Fruit fly (Drosophila melanogaster) whole organism, embryonic: ENCODE data around the gene Tace.

Experiments used
- Aef1 ChIP-seq: fragments of 200-800 bp; sonication (Bioruptor generic); IDR thresholded peaks from 3 replicates; pipeline ENCODE4 v1.3.6; 2022; ENCODE audit warnings: missing biosample characterization, missing genetic modification characterization
- BEAF-32 ChIP-seq: fragments of 200-800 bp; sonication (Bioruptor generic); optimal IDR thresholded peaks from 3 replicates; lab custom pipeline; 2017; ENCODE audit warnings: missing biosample characterization, missing genetic modification characterization, mild to moderate bottlenecking, moderate library complexity, missing genetic modification reagents
- Bdp1 ChIP-seq: fragments of 200-800 bp; sonication (Bioruptor generic); optimal IDR thresholded peaks from 3 replicates; lab custom pipeline; 2016; ENCODE audit warnings: missing biosample characterization, missing genetic modification characterization
- CG11398 ChIP-seq: fragments of 200-800 bp; sonication (Bioruptor generic); optimal IDR thresholded peaks from 2 replicates; lab custom pipeline; 2016; ENCODE audit warnings: missing biosample characterization, missing genetic modification characterization
- CG12299 ChIP-seq: fragments of 200-800 bp; sonication (Bioruptor generic); optimal IDR thresholded peaks from 2 replicates; lab custom pipeline; 2018; ENCODE audit warnings: missing biosample characterization, mild to moderate bottlenecking, missing genetic modification characterization
- CG12391 ChIP-seq: fragments of 200-800 bp; sonication (Bioruptor generic); optimal IDR thresholded peaks from 3 replicates; lab custom pipeline; 2018; ENCODE audit warnings: missing biosample characterization, mild to moderate bottlenecking, missing genetic modification characterization, moderate library complexity
- CG12659 ChIP-seq: fragments of 200-800 bp; sonication (Bioruptor generic); optimal IDR thresholded peaks from 3 replicates; lab custom pipeline; 2017; ENCODE audit warnings: mild to moderate bottlenecking, missing biosample characterization, missing genetic modification reagents, missing genetic modification characterization
- CG13894 ChIP-seq: fragments of 200-800 bp; sonication (Bioruptor generic); optimal IDR thresholded peaks from 3 replicates; lab custom pipeline; 2018; ENCODE audit warnings: missing biosample characterization, mild to moderate bottlenecking, missing genetic modification characterization, moderate library complexity
- CG1529 ChIP-seq: fragments of 200-800 bp; sonication (Bioruptor generic); optimal IDR thresholded peaks from 3 replicates; lab custom pipeline; 2018; ENCODE audit warnings: missing biosample characterization, missing genetic modification characterization
- CG17186 ChIP-seq: fragments of 200-800 bp; sonication (Bioruptor generic); optimal IDR thresholded peaks from 3 replicates; lab custom pipeline; 2017; ENCODE audit warnings: missing biosample characterization, missing genetic modification reagents, missing genetic modification characterization
- CG17328 ChIP-seq: fragments of 200-800 bp; sonication (Bioruptor generic); IDR thresholded peaks from 2 replicates; pipeline ENCODE4 v1.3.6; 2022; ENCODE audit warnings: missing biosample characterization, missing genetic modification characterization
- CG17359 ChIP-seq: fragments of 200-800 bp; sonication (Bioruptor generic); optimal IDR thresholded peaks from 3 replicates; lab custom pipeline; 2018; ENCODE audit warnings: missing biosample characterization, mild to moderate bottlenecking, missing genetic modification characterization, moderate library complexity
- CG30020 ChIP-seq: fragments of 200-800 bp; optimal IDR thresholded peaks from 2 replicates; lab custom pipeline; 2019; ENCODE audit warnings: missing biosample characterization, mild to moderate bottlenecking, missing genetic modification characterization, moderate library complexity
- CG30431 ChIP-seq: fragments of 200-800 bp; sonication (Bioruptor generic); optimal IDR thresholded peaks from 2 replicates; lab custom pipeline; 2017; ENCODE audit warnings: missing biosample characterization, missing genetic modification characterization
- CG3281 ChIP-seq: fragments of 200-800 bp; sonication (Bioruptor generic); optimal IDR thresholded peaks from 3 replicates; lab custom pipeline; 2017; ENCODE audit warnings: missing biosample characterization, mild to moderate bottlenecking, missing genetic modification characterization
- CG34224 ChIP-seq: fragments of 200-800 bp; sonication (Bioruptor generic); IDR thresholded peaks from 3 replicates; pipeline ENCODE4 v1.3.6; 2022; ENCODE audit warnings: missing biosample characterization, missing genetic modification characterization; ENCODE audit not compliant: partially characterized antibody
- CG6765 ChIP-seq: fragments of 200-800 bp; sonication (Bioruptor generic); optimal IDR thresholded peaks from 3 replicates; lab custom pipeline; 2017; ENCODE audit warnings: missing biosample characterization, mild to moderate bottlenecking, missing genetic modification characterization
- CG6813 ChIP-seq: fragments of 200-800 bp; sonication (Bioruptor generic); optimal IDR thresholded peaks from 2 replicates; lab custom pipeline; 2017; ENCODE audit warnings: missing biosample characterization, missing genetic modification characterization, mild to moderate bottlenecking, moderate library complexity, missing genetic modification reagents
- CG7745 ChIP-seq: fragments of 200-800 bp; sonication (Bioruptor generic); optimal IDR thresholded peaks from 2 replicates; lab custom pipeline; 2018; ENCODE audit warnings: missing biosample characterization, mild to moderate bottlenecking, missing genetic modification characterization, moderate library complexity
- CG7963 ChIP-seq: fragments of 200-800 bp; sonication (Bioruptor generic); IDR thresholded peaks from 3 replicates; pipeline ENCODE4 v1.3.6; 2022; ENCODE audit warnings: missing biosample characterization, missing genetic modification characterization; ENCODE audit not compliant: partially characterized antibody
- CG9727 ChIP-seq: fragments of 200-800 bp; sonication (Bioruptor generic); optimal IDR thresholded peaks from 3 replicates; lab custom pipeline; 2017; ENCODE audit warnings: missing biosample characterization, mild to moderate bottlenecking, missing genetic modification characterization
- CTCF ChIP-seq: fragments of 200-800 bp; sonication (Bioruptor generic); optimal IDR thresholded peaks from 2 replicates; lab custom pipeline; 2017; ENCODE audit warnings: missing biosample characterization, mild to moderate bottlenecking, missing genetic modification characterization, moderate library complexity
- Deaf1 ChIP-seq: fragments of 200-800 bp; optimal IDR thresholded peaks from 3 replicates; lab custom pipeline; 2019; ENCODE audit warnings: missing biosample characterization, mild to moderate bottlenecking, missing genetic modification characterization, moderate library complexity
- Doc2 ChIP-seq: fragments of 200-800 bp; sonication (Bioruptor generic); IDR thresholded peaks from 2 replicates; pipeline ENCODE4 v1.3.6; 2022; ENCODE audit warnings: missing biosample characterization, missing genetic modification characterization
- Gsc ChIP-seq: fragments of 200-800 bp; sonication (Bioruptor generic); IDR thresholded peaks from 2 replicates; pipeline ENCODE4 v1.3.6; 2022; ENCODE audit warnings: missing biosample characterization, missing genetic modification characterization
- HLH4C ChIP-seq: fragments of 200-800 bp; sonication (Bioruptor generic); IDR thresholded peaks from 3 replicates; pipeline ENCODE4 v1.3.6; 2022; ENCODE audit warnings: missing biosample characterization, missing genetic modification characterization; ENCODE audit not compliant: partially characterized antibody
- Hand ChIP-seq: fragments of 200-800 bp; sonication (Bioruptor generic); optimal IDR thresholded peaks from 2 replicates; lab custom pipeline; 2017; ENCODE audit warnings: mild to moderate bottlenecking, missing biosample characterization, missing genetic modification reagents, missing genetic modification characterization
- Hr51 ChIP-seq, 2 experiments: fragments of 200-800 bp; sonication (Bioruptor generic); optimal IDR thresholded peaks; 2 replicates in 1 of 2; 3 replicates in 1 of 2; lab custom pipeline; 2016 to 2018; ENCODE audit warnings: missing biosample characterization in 2 of 2, missing genetic modification characterization in 2 of 2, mild to moderate bottlenecking in 1 of 2, moderate library complexity in 1 of 2
- Jarid2 ChIP-seq: fragments of 200-800 bp; sonication (Bioruptor generic); optimal IDR thresholded peaks from 3 replicates; lab custom pipeline; 2017; ENCODE audit warnings: mild to moderate bottlenecking, missing biosample characterization, missing genetic modification reagents, missing genetic modification characterization
- MESR4 ChIP-seq: fragments of 200-800 bp; sonication (Bioruptor generic); optimal IDR thresholded peaks from 2 replicates; lab custom pipeline; 2018; ENCODE audit warnings: missing biosample characterization, mild to moderate bottlenecking, missing genetic modification characterization, moderate library complexity
- Med ChIP-seq: fragments of 200-800 bp; sonication (Bioruptor generic); peaks from one replicate; lab custom pipeline; 2016; ENCODE audit warnings: missing biosample characterization, missing genetic modification characterization, mild to moderate bottlenecking, inconsistent platforms, moderate library complexity
- Mes4 ChIP-seq: fragments of 200-800 bp; sonication (Bioruptor generic); optimal IDR thresholded peaks from 2 replicates; lab custom pipeline; 2016; ENCODE audit warnings: missing biosample characterization, missing genetic modification characterization
- Side ChIP-seq: fragments of 200-800 bp; sonication (Bioruptor generic); optimal IDR thresholded peaks from 2 replicates; lab custom pipeline; 2016; ENCODE audit warnings: missing biosample characterization, missing genetic modification characterization
- YL-1 ChIP-seq: fragments of 200-800 bp; sonication (Bioruptor generic); optimal IDR thresholded peaks from 3 replicates; lab custom pipeline; 2017; ENCODE audit warnings: missing biosample characterization, mild to moderate bottlenecking, missing genetic modification characterization
- bigmax ChIP-seq: fragments of 200-800 bp; sonication (Bioruptor generic); optimal IDR thresholded peaks from 2 replicates; lab custom pipeline; 2018; ENCODE audit warnings: missing biosample characterization, mild to moderate bottlenecking, missing genetic modification characterization
- chm ChIP-seq: fragments of 200-800 bp; sonication (Bioruptor generic); IDR thresholded peaks from 2 replicates; pipeline ENCODE4 v1.3.6; 2022; ENCODE audit warnings: missing biosample characterization, missing genetic modification characterization
- crp ChIP-seq, 2 experiments: fragments of 200-800 bp; sonication (Bioruptor generic); optimal IDR thresholded peaks; 2 replicates in 1 of 2; 3 replicates in 1 of 2; lab custom pipeline; 2017; ENCODE audit warnings: missing biosample characterization in 2 of 2, missing genetic modification characterization in 2 of 2, mild to moderate bottlenecking in 1 of 2, moderate library complexity in 1 of 2
- dimm ChIP-seq: fragments of 200-800 bp; sonication (Bioruptor generic); IDR thresholded peaks from 2 replicates; pipeline ENCODE4 v1.3.6; 2022; ENCODE audit warnings: missing biosample characterization, missing genetic modification characterization
- gfzf ChIP-seq: fragments of 200-800 bp; sonication (Bioruptor generic); optimal IDR thresholded peaks from 2 replicates; lab custom pipeline; 2016; ENCODE audit warnings: missing biosample characterization, mild to moderate bottlenecking, missing genetic modification characterization, moderate library complexity
- gt ChIP-seq: fragments of 200-800 bp; sonication (Bioruptor generic); IDR thresholded peaks from 2 replicates; pipeline ENCODE4 v1.3.6; 2022; ENCODE audit warnings: missing biosample characterization, missing genetic modification characterization
- inv ChIP-seq: fragments of 200-800 bp; sonication (Bioruptor generic); IDR thresholded peaks from 2 replicates; pipeline ENCODE4 v1.3.6; 2022; ENCODE audit warnings: missing biosample characterization, missing genetic modification characterization; ENCODE audit not compliant: partially characterized antibody
- klu ChIP-seq: fragments of 200-800 bp; sonication (Bioruptor generic); IDR thresholded peaks from 2 replicates; pipeline ENCODE4 v1.3.6; 2022; ENCODE audit warnings: missing biosample characterization, missing genetic modification characterization
- lab ChIP-seq: fragments of 200-800 bp; sonication (Bioruptor generic); optimal IDR thresholded peaks from 3 replicates; lab custom pipeline; 2017; ENCODE audit warnings: missing biosample characterization, missing genetic modification characterization, mild to moderate bottlenecking, moderate library complexity, missing genetic modification reagents
- psq ChIP-seq: fragments of 200-800 bp; sonication (Bioruptor generic); optimal IDR thresholded peaks from 2 replicates; lab custom pipeline; 2017; ENCODE audit warnings: missing biosample characterization, missing genetic modification characterization
- pzg ChIP-seq: fragments of 200-800 bp; sonication (Bioruptor generic); optimal IDR thresholded peaks from 3 replicates; lab custom pipeline; 2018; ENCODE audit warnings: missing biosample characterization, mild to moderate bottlenecking, missing genetic modification characterization, moderate library complexity
- run ChIP-seq: fragments of 200-800 bp; sonication (Bioruptor generic); optimal IDR thresholded peaks from 3 replicates; lab custom pipeline; 2018; ENCODE audit warnings: missing biosample characterization, mild to moderate bottlenecking, missing genetic modification characterization
- scrt ChIP-seq: fragments of 200-800 bp; sonication (Bioruptor generic); optimal IDR thresholded peaks from 2 replicates; lab custom pipeline; 2018; ENCODE audit warnings: missing biosample characterization, mild to moderate bottlenecking, missing genetic modification characterization, moderate library complexity
- sisA ChIP-seq: fragments of 200-800 bp; sonication (Bioruptor generic); IDR thresholded peaks from 2 replicates; pipeline ENCODE4 v1.3.6; 2022; ENCODE audit warnings: missing biosample characterization, missing genetic modification characterization
- slbo ChIP-seq: fragments of 200-800 bp; sonication (Bioruptor generic); IDR thresholded peaks from 2 replicates; pipeline ENCODE4 v1.3.6; 2022; ENCODE audit warnings: missing biosample characterization, missing genetic modification characterization
- sqz ChIP-seq: fragments of 200-800 bp; sonication (Bioruptor generic); optimal IDR thresholded peaks from 3 replicates; lab custom pipeline; 2018; ENCODE audit warnings: missing biosample characterization, mild to moderate bottlenecking, missing genetic modification characterization
- yki ChIP-seq: fragments of >200 bp; optimal IDR thresholded peaks from 3 replicates; lab custom pipeline; 2018

Tace gene

dm6 chr3R:29993134-29993533, 7.2 kb upstream of the Tace start, which contains the start of gene Acph-1 (continued):
- TF ChIP-seq gt (no peak), CG30431 (GFP tag; lab: Kevin White, UChicago) (no peak), klu (GFP tag; lab: Robert Waterston, UW) (no peak), MESR4 (peak; percentile 62), CG11398 (no peak), sqz (GFP tag; lab: Kevin White, UChicago) (no peak), Med (GFP tag; lab: Kevin White, UChicago) (peak; percentile 62), CG6765 (GFP tag; lab: Kevin White, UChicago) (peak; percentile 9), CG17359 (tag; lab: Kevin White, UChicago) (no peak), Mes4 (no peak), HLH4C (GFP tag; lab: Robert Waterston, UW) (peak; percentile 45; the same call in 1 of the 3 replicates), CG7963 (GFP tag; lab: Robert Waterston, UW) (no peak), chm (no peak), yki (no peak), gfzf (peak; percentile 4), Deaf1 (no peak), scrt (no peak), Doc2 (GFP tag; lab: Robert Waterston, UW) (no peak), sisA (GFP tag; lab: Robert Waterston, UW) (no peak), BEAF-32 (peak; percentile 17), CG7745 (no peak), bigmax (GFP tag; lab: Kevin White, UChicago) (peak; percentile 32), CG17328 (GFP tag; lab: Robert Waterston, UW) (no peak), slbo (GFP tag; lab: Robert Waterston, UW) (no peak), CG12299 (tag; lab: Kevin White, UChicago) (no peak), CTCF (GFP tag; lab: Kevin White, UChicago) (no peak), Aef1 (GFP tag; lab: Robert Waterston, UW) (no peak), CG12659 (GFP tag; lab: Kevin White, UChicago) (no peak), CG30020 (tag; lab: Kevin White, UChicago) (no peak), pzg (GFP tag; lab: Kevin White, UChicago) (peak; percentile 40), CG3281 (GFP tag; lab: Kevin White, UChicago) (no peak), CG34224 (GFP tag; lab: Robert Waterston, UW) (0 out of 3 replicates have a peak, but pooled peaks have one; percentile 40), dimm (GFP tag; lab: Robert Waterston, UW) (no peak), Jarid2 (no peak), Gsc (no peak), CG13894 (peak; percentile 55), run (no peak), YL-1 (peak; percentile 18), Hand (GFP tag; lab: Kevin White, UChicago) (no peak), psq (GFP tag; lab: Kevin White, UChicago) (no peak), Bdp1 (GFP tag; lab: Kevin White, UChicago) (no peak), CG9727 (no peak), CG1529 (no peak), CG6813 (no peak), lab (GFP tag; lab: Kevin White, UChicago) (no peak), Hr51 (GFP tag; optimal IDR thresholded peaks at IDR 0.05; lab: Kevin White, UChicago) (no peak), crp (GFP tag; optimal IDR thresholded peaks at IDR 0.05; lab: Kevin White, UChicago) (peak in 1 of 2 experiments; percentile 21), Side (GFP tag; lab: Kevin White, UChicago) (no peak), CG12391 (tag; lab: Kevin White, UChicago) (no peak), inv (GFP tag; lab: Robert Waterston, UW) (no peak), CG17186 (GFP tag; lab: Kevin White, UChicago) (no peak)
